Worm (Caenorhabditis elegans) whole organism, late embryonic: Measurements from ENCODE around the gene rpi-2.

ENCODE experiments used
- C38D4.7 ChIP-seq: fragments of 200-800 bp; sonication (Bioruptor generic); optimal IDR thresholded peaks from 2 replicates; lab custom pipeline; 2018; ENCODE audit warnings: mild to moderate bottlenecking, missing genetic modification characterization, moderate library complexity, missing compliant biosample characterization
- F13H6.1 ChIP-seq: sonication (generic microtip); optimal IDR thresholded peaks from 2 replicates; lab custom pipeline; 2016; ENCODE audit warnings: missing genetic modification characterization, missing compliant biosample characterization
- K02D7.2 ChIP-seq: sonication (generic microtip); optimal IDR thresholded peaks from 2 replicates; lab custom pipeline; 2017; ENCODE audit warnings: mild to moderate bottlenecking, missing genetic modification characterization, missing compliant biosample characterization
- T23F11.4 ChIP-seq: fragments of 200-800 bp; sonication (Bioruptor generic); optimal IDR thresholded peaks from 2 replicates; lab custom pipeline; 2018; ENCODE audit warnings: mild to moderate bottlenecking, missing genetic modification characterization, missing compliant biosample characterization
- Y22D7AL.16 ChIP-seq: sonication (generic microtip); optimal IDR thresholded peaks from 2 replicates; lab custom pipeline; 2016; ENCODE audit warnings: missing genetic modification characterization, missing compliant biosample characterization
- ahr-1 ChIP-seq: sonication (generic microtip); optimal IDR thresholded peaks from 2 replicates; lab custom pipeline; 2016; ENCODE audit warnings: missing genetic modification characterization, missing compliant biosample characterization
- ceh-18 ChIP-seq: sonication (generic microtip); optimal IDR thresholded peaks from 2 replicates; lab custom pipeline; 2016; ENCODE audit warnings: missing genetic modification characterization, missing compliant biosample characterization
- ceh-19 ChIP-seq: fragments of 200-800 bp; sonication (Bioruptor generic); optimal IDR thresholded peaks from 2 replicates; lab custom pipeline; 2018; ENCODE audit warnings: mild to moderate bottlenecking, missing genetic modification characterization, missing compliant biosample characterization
- ceh-22 ChIP-seq: sonication (generic microtip); optimal IDR thresholded peaks from 2 replicates; lab custom pipeline; 2017; ENCODE audit warnings: missing biosample characterization, missing genetic modification characterization
- ceh-24 ChIP-seq: sonication (generic microtip); optimal IDR thresholded peaks from 2 replicates; lab custom pipeline; 2016; ENCODE audit warnings: mild to moderate bottlenecking, missing genetic modification characterization, missing compliant biosample characterization
- ceh-30 ChIP-seq: fragments of 150-350 bp; optimal IDR thresholded peaks from 2 replicates; lab custom pipeline; 2014; ENCODE audit warnings: missing biosample characterization, missing genetic modification characterization
- ceh-31 ChIP-seq: sonication (generic microtip); optimal IDR thresholded peaks from 2 replicates; lab custom pipeline; 2016; ENCODE audit warnings: missing genetic modification characterization, missing compliant biosample characterization
- ceh-34 ChIP-seq: sonication (generic microtip); optimal IDR thresholded peaks from 2 replicates; lab custom pipeline; 2016; ENCODE audit warnings: mild to moderate bottlenecking, missing genetic modification characterization, missing compliant biosample characterization
- ceh-45 ChIP-seq: fragments of 200-800 bp; sonication (Bioruptor generic); IDR thresholded peaks from 2 replicates; pipeline ENCODE4 v1.3.6; 2022; ENCODE audit warnings: missing genetic modification reagents, missing genetic modification characterization, missing compliant biosample characterization
- ceh-48 ChIP-seq: sonication (generic microtip); optimal IDR thresholded peaks from 2 replicates; lab custom pipeline; 2016; ENCODE audit warnings: missing genetic modification characterization, inconsistent platforms, missing compliant biosample characterization
- ceh-9 ChIP-seq: sonication (generic microtip); optimal IDR thresholded peaks from 2 replicates; lab custom pipeline; 2016; ENCODE audit warnings: mild to moderate bottlenecking, missing genetic modification characterization, inconsistent platforms, missing compliant biosample characterization
- dmd-4 ChIP-seq: sonication (generic microtip); optimal IDR thresholded peaks from 2 replicates; lab custom pipeline; 2016; ENCODE audit warnings: borderline replicate concordance, missing genetic modification characterization, missing compliant biosample characterization
- dve-1 ChIP-seq: sonication (generic microtip); optimal IDR thresholded peaks from 2 replicates; lab custom pipeline; 2017; ENCODE audit warnings: antibody characterized with exemption, mild to moderate bottlenecking, missing genetic modification characterization, missing compliant biosample characterization
- elt-4 ChIP-seq: sonication (generic microtip); optimal IDR thresholded peaks from 2 replicates; lab custom pipeline; 2016; ENCODE audit warnings: missing genetic modification characterization, missing compliant biosample characterization
- ets-4 ChIP-seq: sonication (generic microtip); optimal IDR thresholded peaks from 2 replicates; lab custom pipeline; 2016; ENCODE audit warnings: missing genetic modification characterization, missing compliant biosample characterization
- fax-1 ChIP-seq: sonication (generic microtip); optimal IDR thresholded peaks from 2 replicates; lab custom pipeline; 2016; ENCODE audit warnings: missing genotype, missing genetic modification characterization, missing compliant biosample characterization
- fkh-10 ChIP-seq: fragments of 150-350 bp; optimal IDR thresholded peaks from 2 replicates; lab custom pipeline; 2014; ENCODE audit warnings: missing biosample characterization, missing genetic modification reagents, missing genetic modification characterization
- fkh-6 ChIP-seq: sonication (generic microtip); optimal IDR thresholded peaks from 2 replicates; lab custom pipeline; 2016; ENCODE audit warnings: missing genetic modification characterization, missing compliant biosample characterization
- gmeb-2 ChIP-seq: sonication (generic microtip); optimal IDR thresholded peaks from 2 replicates; lab custom pipeline; 2016; ENCODE audit warnings: missing genetic modification characterization, inconsistent platforms, missing compliant biosample characterization
- hlh-15 ChIP-seq: sonication (generic microtip); optimal IDR thresholded peaks from 2 replicates; lab custom pipeline; 2016; ENCODE audit warnings: missing genetic modification characterization, missing compliant biosample characterization
- hlh-8 ChIP-seq: sonication (generic microtip); optimal IDR thresholded peaks from 2 replicates; lab custom pipeline; 2016; ENCODE audit warnings: missing genotype, missing genetic modification characterization, missing compliant biosample characterization
- lim-6 ChIP-seq: sonication (generic microtip); optimal IDR thresholded peaks from 2 replicates; lab custom pipeline; 2016; ENCODE audit warnings: missing genetic modification characterization, missing compliant biosample characterization
- nfya-1 ChIP-seq: sonication (generic microtip); optimal IDR thresholded peaks from 2 replicates; lab custom pipeline; 2017; ENCODE audit warnings: missing genetic modification characterization, mild to moderate bottlenecking, missing compliant biosample characterization, antibody characterized with exemption, moderate library complexity
- odd-2 ChIP-seq: sonication (generic microtip); optimal IDR thresholded peaks from 2 replicates; lab custom pipeline; 2017; ENCODE audit warnings: antibody characterized with exemption, mild to moderate bottlenecking, missing genetic modification characterization, missing compliant biosample characterization
- pag-3 ChIP-seq: sonication (generic microtip); optimal IDR thresholded peaks from 2 replicates; lab custom pipeline; 2016; ENCODE audit warnings: missing compliant biosample characterization, missing genetic modification characterization, borderline replicate concordance
- pax-1 ChIP-seq: fragments of 150-350 bp; optimal IDR thresholded peaks from 2 replicates; lab custom pipeline; 2014; ENCODE audit warnings: missing biosample characterization, missing genetic modification characterization
- pha-2 ChIP-seq: sonication (generic microtip); optimal IDR thresholded peaks from 2 replicates; lab custom pipeline; 2017; ENCODE audit warnings: mild to moderate bottlenecking, missing genetic modification characterization, missing compliant biosample characterization
- pha-4 ChIP-seq: fragments of 150-350 bp; optimal IDR thresholded peaks from 2 replicates; lab custom pipeline; 2018; ENCODE audit warnings: missing biosample characterization, missing genetic modification reagents, missing genetic modification characterization
- ref-2 ChIP-seq: sonication (generic microtip); optimal IDR thresholded peaks from 2 replicates; lab custom pipeline; 2016; ENCODE audit warnings: missing genetic modification characterization, missing compliant biosample characterization
- rnt-1 ChIP-seq: sonication (generic microtip); optimal IDR thresholded peaks from 2 replicates; lab custom pipeline; 2016; ENCODE audit warnings: missing genetic modification characterization, missing compliant biosample characterization
- sox-4 ChIP-seq: sonication (generic microtip); optimal IDR thresholded peaks from 2 replicates; lab custom pipeline; 2017; ENCODE audit warnings: mild to moderate bottlenecking, missing genetic modification characterization, inconsistent platforms, missing compliant biosample characterization
- ttx-3 ChIP-seq: sonication (generic microtip); optimal IDR thresholded peaks from 2 replicates; lab custom pipeline; 2016; ENCODE audit warnings: missing genetic modification reagents, missing genetic modification characterization, missing compliant biosample characterization
- unc-42 ChIP-seq: sonication (generic microtip); optimal IDR thresholded peaks from 2 replicates; lab custom pipeline; 2016; ENCODE audit warnings: missing genotype, missing genetic modification characterization, missing compliant biosample characterization
- unc-55 ChIP-seq: sonication (generic microtip); optimal IDR thresholded peaks from 2 replicates; lab custom pipeline; 2017; ENCODE audit warnings: missing biosample characterization, missing genetic modification reagents, missing genetic modification characterization
- unc-86 ChIP-seq: sonication (generic microtip); optimal IDR thresholded peaks from 2 replicates; lab custom pipeline; 2016; ENCODE audit warnings: missing genetic modification characterization, missing compliant biosample characterization
- zip-5 ChIP-seq: sonication (generic microtip); optimal IDR thresholded peaks from 2 replicates; lab custom pipeline; 2016; ENCODE audit warnings: missing genetic modification characterization, missing compliant biosample characterization
- ztf-16 ChIP-seq: sonication (generic microtip); optimal IDR thresholded peaks from 2 replicates; lab custom pipeline; 2017; ENCODE audit warnings: missing genetic modification characterization, missing compliant biosample characterization

The rpi-2 gene

ce11 chrIV:1738892-1739291 is 27.8 kb downstream of the rpi-2 start:
- no peak for TF ChIP-seq fkh-10 (GFP tag; lab: Kevin White, UChicago)
- TF ChIP-seq ref-2: no peak

ce11 chrIV:1739366-1740104 is 28.5 kb downstream of the rpi-2 start:
- TF ChIP-seq ceh-9 (tag; lab: Kevin White, UChicago) (no peak), unc-55 (GFP tag; lab: Kevin White, UChicago) (no peak), fkh-6 (no peak), hlh-15 (no peak), ceh-18 (tag; lab: Kevin White, UChicago) (no peak), sox-4 (no peak), K02D7.2 (tag; lab: Kevin White, UChicago) (no peak), ceh-30 (tag; lab: Kevin White, UChicago) (no peak), rnt-1 (tag; lab: Kevin White, UChicago) (no peak), ceh-45 (GFP tag; lab: Robert Waterston, UW) (no peak), dve-1 (tag; lab: Kevin White, UChicago) (no peak), dmd-4 (no peak), F13H6.1 (tag; lab: Kevin White, UChicago) (no peak), pag-3 (tag; lab: Kevin White, UChicago) (no peak), fkh-10 (GFP tag; lab: Kevin White, UChicago) (no peak), zip-5 (no peak), lim-6 (tag; lab: Kevin White, UChicago) (no peak), fax-1 (no peak)

- TF ChIP-seq ceh-48 (tag; lab: Kevin White, UChicago) (peak; percentile 80), ceh-31 (tag; lab: Kevin White, UChicago) (no peak)
These were observed 29.3 kb downstream of the rpi-2 start, which contains the start of gene ptpn-22 for ce11 chrIV:1740105-1741023. Gene ptpn-22 (minus strand): TSS chrIV:1740262.

ce11 chrIV:1745453-1746051 is 34.5 kb downstream of the rpi-2 start, which contains the start of the genes Y41D4A.6 and Y41D4A.4:
Gene Y41D4A.6 (minus strand): TSS chrIV:1745503.
Gene Y41D4A.4 (plus strand): TSS chrIV:1746001.
- TF ChIP-seq gmeb-2 (tag; lab: Kevin White, UChicago) (peak; percentile 31), ceh-34 (peak; percentile 93), fkh-10 (GFP tag; lab: Kevin White, UChicago) (no peak), ztf-16 (tag; lab: Kevin White, UChicago) (peak; percentile 92), ahr-1 (tag; lab: Kevin White, UChicago) (peak; percentile 98), ceh-19 (GFP tag; lab: Kevin White, UChicago) (peak; percentile 82), odd-2 (tag; lab: Kevin White, UChicago) (no peak), ttx-3 (tag; lab: Kevin White, UChicago) (peak; percentile 78), pha-2 (peak; percentile 80), elt-4 (tag; lab: Kevin White, UChicago) (peak; percentile 89), dmd-4 (peak; percentile 90), T23F11.4 (peak; percentile 21), C38D4.7 (GFP tag; lab: Kevin White, UChicago) (peak; percentile 62), ceh-24 (peak; percentile 52), ceh-30 (tag; lab: Kevin White, UChicago) (no peak), pax-1 (tag; lab: Kevin White, UChicago) (no peak), fax-1 (peak; percentile 98), hlh-8 (tag; lab: Kevin White, UChicago) (peak; percentile 98), unc-86 (tag; lab: Kevin White, UChicago) (peak; percentile 85), pag-3 (tag; lab: Kevin White, UChicago) (peak; percentile 92), ceh-22 (tag; lab: Kevin White, UChicago) (no peak), Y22D7AL.16 (peak; percentile 23), F13H6.1 (tag; lab: Kevin White, UChicago) (peak; percentile 97), ceh-31 (tag; lab: Kevin White, UChicago) (peak; percentile 100), nfya-1 (tag; lab: Kevin White, UChicago) (peak; percentile 68), unc-42 (peak; percentile 99), ets-4 (tag; lab: Kevin White, UChicago) (peak; percentile 98), ref-2 (peak; percentile 99), pha-4 (no peak)
